Fruit fly (Drosophila melanogaster): Measurements from ENCODE around the gene CG14628.

DNA sequence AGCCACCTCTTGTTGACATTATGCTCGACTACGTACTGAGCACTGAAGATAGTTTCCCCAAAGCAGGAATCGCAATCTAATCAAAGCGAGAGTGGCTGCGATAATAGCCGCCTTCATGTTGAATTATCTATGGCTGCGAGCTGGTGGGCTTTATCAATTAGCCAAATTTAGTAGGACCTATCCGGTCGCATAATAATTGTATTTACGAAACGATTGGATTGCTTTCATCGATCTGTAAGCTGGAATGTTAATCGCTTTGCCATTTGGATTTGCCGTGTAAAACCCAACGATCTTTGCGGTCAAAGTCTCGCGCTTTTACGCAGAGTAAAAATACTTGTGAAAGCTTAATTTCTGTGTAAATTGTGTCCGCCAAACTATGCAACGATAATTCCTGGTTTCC, 30.5 kb downstream of the CG14628 start, which contains the start of gene CG11384:
- TF ChIP-seq CG8478 (optimal IDR thresholded peaks at IDR 0.05) (no peak), CTCF (optimal IDR thresholded peaks at IDR 0.05) (no peak)
